Fruit fly (Drosophila melanogaster): ENCODE measurements around the gene frac.

dm6 chr3L:7530461-7531338 lies 31.7 kb upstream of the frac start:
- TF ChIP-seq CTCF (optimal IDR thresholded peaks at IDR 0.05) (no peak), CG8478 (optimal IDR thresholded peaks at IDR 0.05) (no peak)

All from S2 (cell line).